Worm (Caenorhabditis elegans): ENCODE results near the gene cyp-35C1.

Gene cyp-35C1

DNA sequence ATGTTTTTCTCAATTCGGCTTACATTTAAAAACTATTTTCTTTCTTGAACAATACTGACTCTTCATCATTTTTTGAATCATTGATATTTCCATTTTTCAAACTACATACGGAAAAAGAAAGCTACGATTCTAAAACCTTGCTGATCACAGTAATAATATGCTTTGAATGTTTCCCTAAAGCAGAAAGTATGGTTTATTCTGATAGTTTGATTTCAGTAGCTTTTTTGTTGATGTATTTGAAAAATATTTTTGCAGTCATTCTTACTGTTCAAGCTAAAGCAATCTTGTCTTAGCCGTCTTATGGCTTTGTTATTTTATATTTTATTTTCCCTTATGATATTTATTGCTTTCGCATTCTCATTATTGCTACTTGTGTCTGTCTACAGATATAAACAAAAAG lies 31.2 kb upstream of the cyp-35C1 start, which contains the start of gene srxa-13:
TSS of gene srxa-13 (plus strand) at position 301 of the 400 bp plus-strand sequence.
- TF ChIP-seq Y75B8A.6 (GFP tag; IDR thresholded peaks at IDR 0.05) (no peak), lsy-2 (tag; optimal IDR thresholded peaks at IDR 0.05) (no peak), nhr-77 (tag; optimal IDR thresholded peaks at IDR 0.05) (no peak), nhr-11 (tag; optimal IDR thresholded peaks at IDR 0.05) (no peak), D1046.2 (GFP tag; IDR thresholded peaks at IDR 0.05) (no peak), aly-2 (tag; optimal IDR thresholded peaks at IDR 0.05) (no peak), nhr-111 (GFP tag; optimal IDR thresholded peaks at IDR 0.05) (no peak), egl-43 (GFP tag; IDR thresholded peaks at IDR 0.05) (no peak), mdl-1 (tag; optimal IDR thresholded peaks at IDR 0.05) (no peak), mdt-29 (GFP tag; IDR thresholded peaks at IDR 0.05) (no peak)

DNA sequence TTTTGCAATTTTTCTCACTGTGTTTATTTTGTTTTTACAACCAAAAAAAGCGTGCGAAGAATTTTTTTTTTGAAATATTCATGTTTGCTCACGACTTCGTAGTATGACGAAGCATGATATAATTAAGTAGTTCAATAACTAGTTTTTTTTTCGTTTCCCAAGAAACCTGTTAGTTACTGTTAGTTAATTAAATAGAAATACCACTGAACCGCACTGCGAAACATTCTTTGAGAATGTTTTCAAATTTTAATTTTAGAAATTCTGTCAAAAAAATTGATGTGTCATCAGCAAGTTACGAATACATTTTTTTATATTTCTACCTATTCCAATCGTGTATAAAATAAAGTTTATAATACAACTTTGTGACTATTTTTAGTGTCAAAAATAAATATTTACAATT lies 28.1 kb upstream of the cyp-35C1 start, which contains the start of gene srxa-12:
TSS of gene srxa-12 (plus strand) at position 301 of the 400 bp plus-strand sequence.
- TF ChIP-seq nhr-6 (tag; optimal IDR thresholded peaks at IDR 0.05) (no peak), mes-2 (tag; optimal IDR thresholded peaks at IDR 0.05; ENCODE audit: poor library complexity, severe bottlenecking) (no peak), lin-39 (tag; optimal IDR thresholded peaks at IDR 0.05) (no peak), dmd-6 (GFP tag; IDR thresholded peaks at IDR 0.05) (no peak), ceh-82 (tag; optimal IDR thresholded peaks at IDR 0.05) (no peak), D1046.2 (GFP tag; IDR thresholded peaks at IDR 0.05) (no peak), vab-7 (GFP tag; IDR thresholded peaks at IDR 0.05) (no peak), ces-1 (GFP tag; optimal IDR thresholded peaks at IDR 0.05) (no peak)

DNA sequence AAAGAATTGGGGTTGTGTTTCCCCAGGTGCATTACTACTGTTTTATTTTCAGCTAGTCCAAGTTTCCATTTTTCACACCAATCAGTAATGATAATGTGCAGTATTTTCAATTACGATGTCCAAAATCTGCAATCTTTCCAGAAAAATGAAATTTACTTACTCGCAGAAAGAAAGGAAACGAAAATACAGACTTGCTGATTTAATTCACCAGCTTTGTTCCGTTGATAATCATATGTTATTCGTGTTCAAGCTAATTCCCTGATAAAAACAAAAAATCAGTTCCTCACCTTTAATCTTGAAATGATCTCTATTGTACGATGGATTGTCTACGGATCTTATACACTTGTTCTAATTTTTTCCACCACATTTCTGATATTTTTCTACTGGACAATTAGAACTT lies 25.6 kb upstream of the cyp-35C1 start, which contains the start of gene srxa-11:
TSS of gene srxa-11 (plus strand) at position 301 of the 400 bp plus-strand sequence.
- TF ChIP-seq ceh-82 (tag; optimal IDR thresholded peaks at IDR 0.05) (no peak), T20F7.1 (GFP tag; optimal IDR thresholded peaks at IDR 0.05) (no peak), nhr-42 (GFP tag; IDR thresholded peaks at IDR 0.05) (no peak), nhr-77 (tag; optimal IDR thresholded peaks at IDR 0.05) (no peak), pha-4 (GFP tag; IDR thresholded peaks at IDR 0.05) (no peak), pha-4 (tag; optimal IDR thresholded peaks at IDR 0.05) (no peak), php-3 (GFP tag; IDR thresholded peaks at IDR 0.05) (no peak), zfp-3 (GFP tag; conservative IDR thresholded peaks at IDR 0.05) (no peak), daf-12 (tag; optimal IDR thresholded peaks at IDR 0.05) (no peak), nhr-102 (tag; optimal IDR thresholded peaks at IDR 0.05) (no peak), ceh-28 (tag; optimal IDR thresholded peaks at IDR 0.05) (no peak), nhr-76 (tag; optimal IDR thresholded peaks at IDR 0.05) (no peak)

DNA sequence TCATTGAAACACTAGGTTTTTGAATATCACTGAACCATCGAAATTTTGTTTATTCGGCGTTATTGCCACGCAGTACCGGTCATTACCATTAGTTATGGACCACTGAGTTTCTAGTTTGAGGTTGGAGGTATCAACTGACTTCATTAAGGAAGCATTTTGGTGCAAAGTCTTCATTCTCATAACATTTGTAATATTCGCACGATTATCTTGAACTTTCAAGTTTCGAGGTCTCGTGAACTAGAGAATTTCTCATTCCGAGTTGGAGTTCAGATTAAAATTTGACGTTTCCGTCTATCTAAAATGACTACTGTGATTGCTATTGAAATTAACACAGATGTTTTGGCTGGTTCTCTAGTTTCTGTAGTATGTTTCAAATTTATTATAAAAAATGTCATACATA lies 22.4 kb upstream of the cyp-35C1 start, which contains the start of gene srx-42:
TSS of gene srx-42 (plus strand) at position 301 of the 400 bp plus-strand sequence.
- TF ChIP-seq fos-1 (tag; optimal IDR thresholded peaks at IDR 0.05) (no peak), mep-1 (tag; optimal IDR thresholded peaks at IDR 0.05) (no peak), F49E8.2 (tag; optimal IDR thresholded peaks at IDR 0.05; ENCODE audit: borderline replicate concordance) (no peak), hlh-11 (tag; optimal IDR thresholded peaks at IDR 0.05) (no peak), snpc-4 (tag; optimal IDR thresholded peaks at IDR 0.05) (no peak), daf-16 (GFP tag; optimal IDR thresholded peaks at IDR 0.05) (no peak), daf-16 (tag; optimal IDR thresholded peaks at IDR 0.05) (no peak), lir-3 (tag; optimal IDR thresholded peaks at IDR 0.05) (no peak), nhr-28 (tag; optimal IDR thresholded peaks at IDR 0.05) (no peak), mdl-1 (tag; optimal IDR thresholded peaks at IDR 0.05) (no peak), T20F7.1 (GFP tag; optimal IDR thresholded peaks at IDR 0.05) (no peak), hmg-1.1 (GFP tag; IDR thresholded peaks at IDR 0.05) (no peak)

All from whole organism, L4 larva.